Fruit fly (Drosophila melanogaster) whole organism, embryonic: ENCODE results near the gene CG5966.

ENCODE experiments used
- Abd-B ChIP-seq: fragments of 200-800 bp; sonication (Bioruptor generic); optimal IDR thresholded peaks from 2 replicates; lab custom pipeline; 2018; ENCODE audit warnings: missing biosample characterization, mild to moderate bottlenecking, missing genetic modification characterization, moderate library complexity
- Antp ChIP-seq: fragments of 200-800 bp; sonication (Bioruptor generic); optimal IDR thresholded peaks from 3 replicates; lab custom pipeline; 2016; ENCODE audit warnings: missing biosample characterization, missing genetic modification characterization
- Blimp-1 ChIP-seq: fragments of 200-800 bp; sonication (Bioruptor generic); optimal IDR thresholded peaks from 3 replicates; lab custom pipeline; 2018; ENCODE audit warnings: missing biosample characterization, missing genetic modification characterization, mild to moderate bottlenecking, moderate library complexity, missing genetic modification reagents
- CG13123 ChIP-seq: fragments of 200-800 bp; sonication (Bioruptor generic); optimal IDR thresholded peaks from 2 replicates; lab custom pipeline; 2016; ENCODE audit warnings: missing biosample characterization, missing genetic modification characterization
- CG13894 ChIP-seq: fragments of 200-800 bp; sonication (Bioruptor generic); optimal IDR thresholded peaks from 3 replicates; lab custom pipeline; 2018; ENCODE audit warnings: missing biosample characterization, mild to moderate bottlenecking, missing genetic modification characterization, moderate library complexity
- CG14860 ChIP-seq: fragments of 200-800 bp; sonication (Bioruptor generic); IDR thresholded peaks from 3 replicates; pipeline ENCODE4 v1.3.6; 2022; ENCODE audit warnings: missing biosample characterization, missing genetic modification characterization; ENCODE audit not compliant: partially characterized antibody
- CG17612 ChIP-seq: fragments of 200-800 bp; sonication (Bioruptor generic); IDR thresholded peaks from 2 replicates; pipeline ENCODE4 v1.3.6; 2022; ENCODE audit warnings: missing biosample characterization, missing genetic modification characterization
- CG1792 ChIP-seq: fragments of 200-800 bp; sonication (Bioruptor generic); optimal IDR thresholded peaks from 2 replicates; lab custom pipeline; 2016; ENCODE audit warnings: missing biosample characterization, missing genetic modification characterization
- CG18011 ChIP-seq: fragments of 200-800 bp; sonication (Bioruptor generic); optimal IDR thresholded peaks from 2 replicates; lab custom pipeline; 2017; ENCODE audit warnings: missing biosample characterization, missing genetic modification characterization, mild to moderate bottlenecking, moderate library complexity, missing genotype
- CG18599 ChIP-seq: fragments of 200-800 bp; sonication (Bioruptor generic); optimal IDR thresholded peaks from 3 replicates; lab custom pipeline; 2017; ENCODE audit warnings: missing biosample characterization, missing genetic modification characterization, mild to moderate bottlenecking, moderate library complexity, missing genetic modification reagents
- CG30020 ChIP-seq: fragments of 200-800 bp; optimal IDR thresholded peaks from 2 replicates; lab custom pipeline; 2019; ENCODE audit warnings: missing biosample characterization, mild to moderate bottlenecking, missing genetic modification characterization, moderate library complexity
- CG4820 ChIP-seq: fragments of 200-800 bp; sonication (Bioruptor generic); optimal IDR thresholded peaks from 3 replicates; lab custom pipeline; 2016; ENCODE audit warnings: missing biosample characterization, missing genetic modification characterization
- CG5180 ChIP-seq: fragments of 200-800 bp; sonication (Bioruptor generic); optimal IDR thresholded peaks from 3 replicates; lab custom pipeline; 2017; ENCODE audit warnings: missing biosample characterization, missing genetic modification characterization, mild to moderate bottlenecking, moderate library complexity, missing genetic modification reagents
- CG6689 ChIP-seq: fragments of 200-800 bp; sonication (Bioruptor generic); IDR thresholded peaks from 2 replicates; pipeline ENCODE4 v1.3.6; 2022; ENCODE audit warnings: missing biosample characterization, missing genetic modification characterization
- CG8765 ChIP-seq: fragments of 200-800 bp; sonication (Bioruptor generic); IDR thresholded peaks from 2 replicates; pipeline ENCODE4 v1.3.6; 2022; ENCODE audit warnings: missing biosample characterization, missing genetic modification characterization
- CG8924 ChIP-seq: fragments of 200-800 bp; optimal IDR thresholded peaks from 3 replicates; lab custom pipeline; 2019; ENCODE audit warnings: missing biosample characterization, mild to moderate bottlenecking, missing genetic modification characterization, moderate library complexity
- CG9437 ChIP-seq: fragments of 200-800 bp; sonication (Bioruptor generic); optimal IDR thresholded peaks from 2 replicates; lab custom pipeline; 2018; ENCODE audit warnings: missing biosample characterization, mild to moderate bottlenecking, missing genetic modification characterization
- CkIIα-i1 ChIP-seq: fragments of 200-800 bp; sonication (Bioruptor generic); IDR thresholded peaks from 2 replicates; pipeline ENCODE4 v1.3.6; 2022; ENCODE audit warnings: missing biosample characterization, missing genetic modification characterization
- Ets97D ChIP-seq: fragments of 200-800 bp; sonication (Bioruptor generic); optimal IDR thresholded peaks from 3 replicates; lab custom pipeline; 2016; ENCODE audit warnings: missing biosample characterization, missing genetic modification characterization
- HLH54F ChIP-seq: fragments of 200-800 bp; sonication (Bioruptor generic); optimal IDR thresholded peaks from 3 replicates; lab custom pipeline; 2016; ENCODE audit warnings: missing biosample characterization, missing genetic modification characterization
- HmgZ ChIP-seq: fragments of 200-800 bp; sonication (Bioruptor generic); optimal IDR thresholded peaks from 2 replicates; lab custom pipeline; 2018; ENCODE audit warnings: missing biosample characterization, mild to moderate bottlenecking, missing genetic modification characterization
- Hmr ChIP-seq: fragments of 200-800 bp; sonication (Bioruptor generic); optimal IDR thresholded peaks from 3 replicates; lab custom pipeline; 2017; ENCODE audit warnings: mild to moderate bottlenecking, missing biosample characterization, missing genetic modification reagents, missing genetic modification characterization
- Kr ChIP-seq: fragments of 200-800 bp; sonication (Bioruptor generic); optimal IDR thresholded peaks from 2 replicates; lab custom pipeline; 2017; ENCODE audit warnings: missing biosample characterization, mild to moderate bottlenecking, missing genetic modification characterization
- MESR4 ChIP-seq: fragments of 200-800 bp; sonication (Bioruptor generic); optimal IDR thresholded peaks from 2 replicates; lab custom pipeline; 2018; ENCODE audit warnings: missing biosample characterization, mild to moderate bottlenecking, missing genetic modification characterization, moderate library complexity
- Med ChIP-seq: fragments of 200-800 bp; sonication (Bioruptor generic); peaks from one replicate; lab custom pipeline; 2016; ENCODE audit warnings: missing biosample characterization, missing genetic modification characterization, mild to moderate bottlenecking, inconsistent platforms, moderate library complexity
- Meics ChIP-seq: fragments of 200-800 bp; sonication (Bioruptor generic); optimal IDR thresholded peaks from 2 replicates; lab custom pipeline; 2017; ENCODE audit warnings: missing biosample characterization, mild to moderate bottlenecking, missing genetic modification characterization
- Usf ChIP-seq: fragments of 200-800 bp; sonication (Bioruptor generic); optimal IDR thresholded peaks from 2 replicates; lab custom pipeline; 2017; ENCODE audit warnings: missing genotype, missing biosample characterization, missing genetic modification characterization
- bab2 ChIP-seq: fragments of 200-800 bp; sonication (Bioruptor generic); optimal IDR thresholded peaks from 2 replicates; lab custom pipeline; 2016; ENCODE audit warnings: missing biosample characterization, missing genetic modification characterization
- chif ChIP-seq, 2 experiments: fragments of 200-800 bp; sonication (Bioruptor generic); optimal IDR thresholded peaks; 3 replicates each; lab custom pipeline; 2016; ENCODE audit warnings: missing biosample characterization in 2 of 2, missing genetic modification characterization in 2 of 2
- chn ChIP-seq: fragments of 200-800 bp; sonication (Bioruptor generic); optimal IDR thresholded peaks from 2 replicates; lab custom pipeline; 2016; ENCODE audit warnings: missing biosample characterization, missing genetic modification characterization
- da ChIP-seq: fragments of 200-800 bp; sonication (Bioruptor generic); optimal IDR thresholded peaks from 2 replicates; lab custom pipeline; 2016; ENCODE audit warnings: missing biosample characterization, missing genetic modification characterization
- ewg ChIP-seq: fragments of 200-800 bp; sonication (Bioruptor generic); optimal IDR thresholded peaks from 3 replicates; lab custom pipeline; 2017; ENCODE audit warnings: mild to moderate bottlenecking, missing biosample characterization, missing genetic modification reagents, missing genetic modification characterization
- exex ChIP-seq: fragments of 200-800 bp; sonication (Bioruptor generic); optimal IDR thresholded peaks from 4 replicates; lab custom pipeline; 2018; ENCODE audit warnings: missing biosample characterization, mild to moderate bottlenecking, missing genetic modification characterization, moderate library complexity
- fd102C ChIP-seq: fragments of 200-800 bp; sonication (Bioruptor generic); optimal IDR thresholded peaks from 2 replicates; lab custom pipeline; 2018; ENCODE audit warnings: missing biosample characterization, mild to moderate bottlenecking, missing genetic modification characterization, moderate library complexity
- gem ChIP-seq: fragments of 200-800 bp; sonication (Bioruptor generic); optimal IDR thresholded peaks from 2 replicates; lab custom pipeline; 2019; ENCODE audit warnings: missing biosample characterization, mild to moderate bottlenecking, missing genetic modification characterization, moderate library complexity
- grau ChIP-seq: fragments of 200-800 bp; optimal IDR thresholded peaks from 3 replicates; lab custom pipeline; 2019; ENCODE audit warnings: missing biosample characterization, mild to moderate bottlenecking, missing genetic modification characterization, moderate library complexity
- gro ChIP-seq: fragments of 200-800 bp; sonication (Bioruptor generic); optimal IDR thresholded peaks from 2 replicates; lab custom pipeline; 2016; ENCODE audit warnings: missing biosample characterization, missing genetic modification characterization
- org-1 ChIP-seq: fragments of 200-800 bp; sonication (Bioruptor generic); optimal IDR thresholded peaks from 2 replicates; lab custom pipeline; 2017; ENCODE audit warnings: missing biosample characterization, missing genetic modification characterization
- pan ChIP-seq, 4 experiments: fragments of >200 bp in 3 of 4; fragments of 200-800 bp in 1 of 4; sonication (Bioruptor generic) in 1 of 4; optimal IDR thresholded peaks in 3 of 4; IDR thresholded peaks in 1 of 4; 2 replicates each; pipeline versions ENCODE4 v1.3.6 to Lab custom; 2017 to 2022; ENCODE audit warnings: missing biosample characterization in 2 of 4, missing genetic modification characterization in 2 of 4, mixed read lengths in 1 of 4
- pros ChIP-seq: fragments of 200-800 bp; sonication (Bioruptor generic); optimal IDR thresholded peaks from 3 replicates; lab custom pipeline; 2019; ENCODE audit warnings: missing biosample characterization, mild to moderate bottlenecking, missing genetic modification characterization, moderate library complexity
- ranshi ChIP-seq: fragments of 200-800 bp; sonication (Bioruptor generic); IDR thresholded peaks from 2 replicates; pipeline ENCODE4 v1.3.6; 2022; ENCODE audit warnings: missing biosample characterization, missing genetic modification characterization
- sima ChIP-seq: fragments of 200-800 bp; sonication (Bioruptor generic); optimal IDR thresholded peaks from 2 replicates; lab custom pipeline; 2016; ENCODE audit warnings: missing biosample characterization, missing genetic modification characterization
- sna ChIP-seq: fragments of 200-800 bp; sonication (Bioruptor generic); IDR thresholded peaks from 2 replicates; pipeline ENCODE4 v1.3.6; 2022; ENCODE audit warnings: missing biosample characterization, missing genetic modification characterization; ENCODE audit not compliant: partially characterized antibody
- sqz ChIP-seq: fragments of 200-800 bp; sonication (Bioruptor generic); optimal IDR thresholded peaks from 3 replicates; lab custom pipeline; 2018; ENCODE audit warnings: missing biosample characterization, mild to moderate bottlenecking, missing genetic modification characterization
- tap ChIP-seq: fragments of 200-800 bp; optimal IDR thresholded peaks from 3 replicates; lab custom pipeline; 2019; ENCODE audit warnings: missing biosample characterization, mild to moderate bottlenecking, missing genetic modification characterization, moderate library complexity
- tna ChIP-seq: fragments of 200-800 bp; sonication (Bioruptor generic); IDR thresholded peaks from 2 replicates; pipeline ENCODE4 v1.3.6; 2022; ENCODE audit warnings: missing biosample characterization, missing genetic modification characterization; ENCODE audit not compliant: partially characterized antibody
- zen ChIP-seq: fragments of 200-800 bp; sonication (Bioruptor generic); optimal IDR thresholded peaks from 3 replicates; lab custom pipeline; 2018; ENCODE audit warnings: missing biosample characterization, mild to moderate bottlenecking, missing genetic modification characterization, moderate library complexity
- zfh1 ChIP-seq: fragments of 200-800 bp; sonication (Bioruptor generic); IDR thresholded peaks from 3 replicates; pipeline ENCODE4 v1.3.6; 2022; ENCODE audit warnings: missing biosample characterization, missing genetic modification characterization

The CG5966 gene

dm6 chrX:5969860-5970665, 18.5 kb upstream of the CG5966 start (continued):
- TF ChIP-seq zen (tag; lab: Kevin White, UChicago) (no peak), MESR4 (GFP tag; lab: Kevin White, UChicago) (no peak), sima (no peak), exex (tag; lab: Kevin White, UChicago) (no peak), CG1792 (GFP tag; lab: Kevin White, UChicago) (no peak), HLH54F (GFP tag; lab: Kevin White, UChicago) (no peak), fd102C (GFP tag; lab: Kevin White, UChicago) (no peak), bab2 (GFP tag; lab: Kevin White, UChicago) (peak; percentile 4), CG17612 (GFP tag; lab: Robert Waterston, UW) (0 out of 2 replicates have a peak, but pooled peaks have one; percentile 27), chif (GFP tag; optimal IDR thresholded peaks at IDR 0.05; lab: Kevin White, UChicago) (peak in 1 of 2 experiments; percentile 10), zfh1 (peak; percentile 76), sna (GFP tag; lab: Robert Waterston, UW) (no peak), CG18599 (GFP tag; lab: Kevin White, UChicago) (peak; percentile 57), CG4820 (peak; percentile 17), grau (tag; lab: Kevin White, UChicago) (peak; percentile 45), CG8765 (GFP tag; lab: Robert Waterston, UW) (peak; percentile 6; the same call in 1 of the 2 replicates), Antp (no peak), org-1 (peak; percentile 20), tna (GFP tag; lab: Robert Waterston, UW) (no peak), CG14860 (GFP tag; lab: Robert Waterston, UW) (no peak), CG9437 (peak; percentile 11), gro (no peak), CG5180 (GFP tag; lab: Kevin White, UChicago) (peak; percentile 67), Blimp-1 (GFP tag; lab: Kevin White, UChicago) (peak; percentile 18), Abd-B (GFP tag; lab: Kevin White, UChicago) (peak; percentile 12), HmgZ (tag; lab: Kevin White, UChicago) (no peak), da (GFP tag; lab: Kevin White, UChicago) (no peak), CG30020 (tag; lab: Kevin White, UChicago) (no peak), CG13123 (GFP tag; lab: Kevin White, UChicago) (no peak), Meics (peak; percentile 10), CG6689 (GFP tag; lab: Robert Waterston, UW) (peak; percentile 69), Med (GFP tag; lab: Kevin White, UChicago) (peak; percentile 59), Usf (no peak), pros (GFP tag; lab: Kevin White, UChicago) (peak; percentile 9), ranshi (GFP tag; lab: Robert Waterston, UW) (peak; percentile 16; the same call in 1 of the 2 replicates), gem (peak; percentile 65), Hmr (peak; percentile 53), chn (GFP tag; lab: Kevin White, UChicago) (peak; percentile 8), sqz (peak; percentile 45), ewg (GFP tag; lab: Kevin White, UChicago) (no peak), CG13894 (tag; lab: Kevin White, UChicago) (no peak), Kr (GFP tag; lab: Kevin White, UChicago) (peak; percentile 26), CkIIα-i1 (no peak), CG8924 (peak; percentile 69), Ets97D (GFP tag; lab: Kevin White, UChicago) (no peak), pan (optimal IDR thresholded peaks at IDR 0.05; lab: Kevin White, UChicago) (no peak), pan (GFP tag; optimal IDR thresholded peaks at IDR 0.05 in 1 of 2, IDR thresholded peaks at IDR 0.05 in 1 of 2) (peak in 1 of 2 experiments; percentile 48), CG18011 (GFP tag; lab: Kevin White, UChicago) (no peak), tap (tag; lab: Kevin White, UChicago) (no peak)
